Worm (Caenorhabditis elegans): Measurements from ENCODE around the gene T19B10.12.

The T19B10.12 gene

ce11 chrV:11268791-11269190, 18.0 kb downstream of the T19B10.12 start, which contains the start of gene str-115:
TSS of gene str-115 (plus strand) at chrV:11269091.
- TF ChIP-seq tbx-8 (GFP tag; optimal IDR thresholded peaks at IDR 0.05): no peak

DNA sequence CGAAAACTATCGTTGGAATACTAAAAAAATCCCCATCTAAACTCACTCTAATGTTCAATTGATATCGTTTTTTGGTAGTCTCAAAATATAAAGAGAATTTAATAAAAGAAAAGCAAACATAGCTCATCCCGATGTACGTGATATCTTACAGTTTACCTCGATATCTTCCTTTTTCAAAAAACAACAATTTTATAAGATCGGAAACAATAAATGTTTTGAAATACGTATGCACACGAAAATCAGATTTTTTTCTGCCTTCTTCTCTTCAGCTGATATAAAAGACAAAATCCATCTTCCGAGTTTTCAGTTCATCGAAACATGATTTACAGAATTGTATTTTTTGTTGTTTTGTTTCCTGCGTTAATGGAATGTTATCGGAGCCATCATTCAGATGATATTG, 20.2 kb downstream of the T19B10.12 start, which contains the start of gene clec-222:
TSS of gene clec-222 (plus strand) at position 301 of the 400 bp plus-strand sequence.
- TF ChIP-seq M03D4.4 (tag; optimal IDR thresholded peaks at IDR 0.05) (no peak), bed-3 (GFP tag; optimal IDR thresholded peaks at IDR 0.05) (no peak), sem-2 (GFP tag; optimal IDR thresholded peaks at IDR 0.05) (no peak), unc-62 (GFP tag; optimal IDR thresholded peaks at IDR 0.05) (no peak), nhr-12 (tag; optimal IDR thresholded peaks at IDR 0.05) (no peak), ham-2 (GFP tag; optimal IDR thresholded peaks at IDR 0.05) (no peak), nhr-76 (tag; optimal IDR thresholded peaks at IDR 0.05) (no peak), flh-1 (GFP tag; optimal IDR thresholded peaks at IDR 0.05) (no peak), cnd-1 (tag; optimal IDR thresholded peaks at IDR 0.05) (no peak), pha-4 (tag; optimal IDR thresholded peaks at IDR 0.05) (no peak), ces-1 (GFP tag; optimal IDR thresholded peaks at IDR 0.05) (no peak), drap-1 (GFP tag; optimal IDR thresholded peaks at IDR 0.05) (no peak), nhr-28 (tag; optimal IDR thresholded peaks at IDR 0.05) (no peak)

DNA sequence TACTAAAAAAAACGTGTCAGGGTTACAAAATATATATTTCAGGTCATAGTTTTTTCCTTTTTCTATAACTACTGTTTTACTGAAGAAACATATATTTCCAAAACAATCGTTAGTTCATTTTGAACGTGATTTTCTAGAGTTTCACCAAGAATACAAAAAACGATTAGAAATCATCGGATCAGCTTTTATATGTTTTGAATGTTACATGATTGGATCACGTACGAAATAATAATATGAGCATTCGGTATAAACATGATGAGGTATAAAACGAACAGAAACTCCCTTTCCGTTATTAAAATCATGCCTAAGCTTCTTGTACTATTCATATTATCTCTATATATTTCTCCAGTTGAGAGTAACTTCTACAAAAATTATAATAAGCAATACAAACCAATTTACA, 22.0 kb downstream of the T19B10.12 start, which contains the start of gene clec-223:
TSS of gene clec-223 (plus strand) at position 301 of the 400 bp plus-strand sequence.
- TF ChIP-seq unc-62 (GFP tag; optimal IDR thresholded peaks at IDR 0.05) (no peak), bed-3 (GFP tag; optimal IDR thresholded peaks at IDR 0.05) (no peak), sem-2 (GFP tag; optimal IDR thresholded peaks at IDR 0.05) (no peak), unc-120 (tag; optimal IDR thresholded peaks at IDR 0.05; ENCODE audit: poor library complexity, severe bottlenecking) (no peak), lin-32 (GFP tag; optimal IDR thresholded peaks at IDR 0.05) (no peak), blmp-1 (tag; optimal IDR thresholded peaks at IDR 0.05) (no peak), nhr-76 (tag; optimal IDR thresholded peaks at IDR 0.05) (no peak), tbx-8 (GFP tag; optimal IDR thresholded peaks at IDR 0.05) (no peak), lsy-2 (tag; optimal IDR thresholded peaks at IDR 0.05) (no peak), flh-1 (GFP tag; optimal IDR thresholded peaks at IDR 0.05) (no peak), snpc-4 (tag; optimal IDR thresholded peaks at IDR 0.05) (no peak), sptf-1 (tag; optimal IDR thresholded peaks at IDR 0.05) (no peak), nhr-2 (tag; optimal IDR thresholded peaks at IDR 0.05) (no peak), M03D4.4 (tag; optimal IDR thresholded peaks at IDR 0.05) (no peak), elt-1 (tag; optimal IDR thresholded peaks at IDR 0.05; ENCODE audit: borderline replicate concordance, insufficient read depth) (no peak), nhr-237 (tag; optimal IDR thresholded peaks at IDR 0.05) (no peak), nhr-28 (tag; optimal IDR thresholded peaks at IDR 0.05) (no peak), ceh-39 (tag; optimal IDR thresholded peaks at IDR 0.05) (no peak), ceh-83 (GFP tag; optimal IDR thresholded peaks at IDR 0.05) (no peak), zip-8 (tag; optimal IDR thresholded peaks at IDR 0.05) (no peak)

DNA sequence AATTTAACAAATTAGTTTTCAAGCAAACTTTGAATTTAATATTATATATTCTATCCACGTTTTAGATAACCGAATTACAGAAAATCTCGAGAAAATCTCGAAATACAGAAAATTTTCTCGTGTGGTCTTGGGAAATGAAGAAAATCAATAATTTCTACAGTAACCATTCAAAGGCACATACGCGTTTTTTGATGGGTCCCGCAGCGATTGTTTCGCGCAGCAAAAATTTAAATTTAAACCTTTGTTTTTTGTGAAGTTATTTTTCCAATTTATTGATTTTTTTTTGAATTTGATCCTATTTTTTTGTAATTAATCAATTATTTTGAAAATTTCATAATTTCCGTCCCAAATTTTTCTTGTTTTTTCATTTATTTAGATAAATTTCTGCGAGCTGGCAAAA, 28.7 kb downstream of the T19B10.12 start:
- no peak for TF ChIP-seq elt-1 (tag; optimal IDR thresholded peaks at IDR 0.05; ENCODE audit: borderline replicate concordance, insufficient read depth)

- TF ChIP-seq lsy-2 (tag; optimal IDR thresholded peaks at IDR 0.05) (no peak), bed-3 (GFP tag; optimal IDR thresholded peaks at IDR 0.05) (no peak), nhr-28 (tag; optimal IDR thresholded peaks at IDR 0.05) (no peak), sem-2 (GFP tag; optimal IDR thresholded peaks at IDR 0.05) (no peak), drap-1 (GFP tag; optimal IDR thresholded peaks at IDR 0.05) (no peak), ceh-39 (tag; optimal IDR thresholded peaks at IDR 0.05) (peak; percentile 39), unc-62 (GFP tag; optimal IDR thresholded peaks at IDR 0.05) (peak; percentile 39), mls-2 (tag; optimal IDR thresholded peaks at IDR 0.05) (no peak), ceh-43 (GFP tag; optimal IDR thresholded peaks at IDR 0.05) (no peak), ceh-83 (GFP tag; optimal IDR thresholded peaks at IDR 0.05) (no peak), lin-13 (tag; optimal IDR thresholded peaks at IDR 0.05) (no peak), flh-1 (GFP tag; optimal IDR thresholded peaks at IDR 0.05) (no peak), pha-4 (tag; optimal IDR thresholded peaks at IDR 0.05) (no peak), nhr-2 (tag; optimal IDR thresholded peaks at IDR 0.05) (no peak), elt-3 (tag; optimal IDR thresholded peaks at IDR 0.05) (no peak), mep-1 (tag; optimal IDR thresholded peaks at IDR 0.05) (peak; percentile 7), ces-1 (GFP tag; optimal IDR thresholded peaks at IDR 0.05) (peak; percentile 3), sptf-1 (tag; optimal IDR thresholded peaks at IDR 0.05) (no peak), zip-8 (tag; optimal IDR thresholded peaks at IDR 0.05) (no peak), unc-39 (tag; optimal IDR thresholded peaks at IDR 0.05) (no peak), unc-120 (tag; optimal IDR thresholded peaks at IDR 0.05; ENCODE audit: poor library complexity, severe bottlenecking) (peak; percentile 38), ham-2 (GFP tag; optimal IDR thresholded peaks at IDR 0.05) (peak; percentile 65), hlh-1 (tag; optimal IDR thresholded peaks at IDR 0.05) (peak; percentile 91), M03D4.4 (tag; optimal IDR thresholded peaks at IDR 0.05) (no peak), nhr-12 (tag; optimal IDR thresholded peaks at IDR 0.05) (no peak), cnd-1 (tag; optimal IDR thresholded peaks at IDR 0.05) (no peak), ztf-11 (tag; optimal IDR thresholded peaks at IDR 0.05) (no peak), lin-32 (GFP tag; optimal IDR thresholded peaks at IDR 0.05) (no peak), nhr-237 (tag; optimal IDR thresholded peaks at IDR 0.05) (no peak), elt-1 (tag; optimal IDR thresholded peaks at IDR 0.05; ENCODE audit: borderline replicate concordance, insufficient read depth) (peak; percentile 41), tbx-8 (GFP tag; optimal IDR thresholded peaks at IDR 0.05) (no peak), nhr-76 (tag; optimal IDR thresholded peaks at IDR 0.05) (no peak), blmp-1 (tag; optimal IDR thresholded peaks at IDR 0.05) (peak; percentile 69), mab-5 (tag; optimal IDR thresholded peaks at IDR 0.05) (no peak), snpc-4 (tag; optimal IDR thresholded peaks at IDR 0.05) (no peak)
These were observed 30.8 kb downstream of the T19B10.12 start for ce11 chrV:11281414-11282209.

All from whole organism, mixed stage, embryonic.